Fruit fly (Drosophila melanogaster) whole organism, embryonic: ENCODE measurements around the gene Hr78.

Experiments
- Abd-B ChIP-seq: fragments of 200-800 bp; sonication (Bioruptor generic); optimal IDR thresholded peaks from 2 replicates; lab custom pipeline; 2018; ENCODE audit warnings: missing biosample characterization, mild to moderate bottlenecking, missing genetic modification characterization, moderate library complexity
- Atf3 ChIP-seq: fragments of 200-800 bp; sonication (Bioruptor generic); optimal IDR thresholded peaks from 3 replicates; lab custom pipeline; 2016; ENCODE audit warnings: missing biosample characterization, missing genetic modification characterization
- B-H2 ChIP-seq: fragments of 200-800 bp; sonication (Bioruptor generic); optimal IDR thresholded peaks from 2 replicates; lab custom pipeline; 2018; ENCODE audit warnings: missing biosample characterization, mild to moderate bottlenecking, missing genetic modification characterization
- CG10209 ChIP-seq: fragments of 200-800 bp; sonication (Bioruptor generic); optimal IDR thresholded peaks from 3 replicates; lab custom pipeline; 2017; ENCODE audit warnings: missing biosample characterization, mild to moderate bottlenecking, missing genetic modification characterization, missing genetic modification reagents
- CG1024 ChIP-seq: fragments of 200-800 bp; sonication (Bioruptor generic); IDR thresholded peaks from 2 replicates; pipeline ENCODE4 v1.3.6; 2022; ENCODE audit warnings: missing biosample characterization, missing genetic modification characterization
- CG12769 ChIP-seq: fragments of 200-800 bp; sonication (Bioruptor generic); optimal IDR thresholded peaks from 2 replicates; lab custom pipeline; 2019; ENCODE audit warnings: missing biosample characterization, mild to moderate bottlenecking, missing genetic modification characterization, moderate library complexity
- CG13296 ChIP-seq: fragments of 200-800 bp; sonication (Bioruptor generic); optimal IDR thresholded peaks from 3 replicates; lab custom pipeline; 2018; ENCODE audit warnings: missing biosample characterization, mild to moderate bottlenecking, missing genetic modification characterization
- CG13894 ChIP-seq: fragments of 200-800 bp; sonication (Bioruptor generic); optimal IDR thresholded peaks from 3 replicates; lab custom pipeline; 2018; ENCODE audit warnings: missing biosample characterization, mild to moderate bottlenecking, missing genetic modification characterization, moderate library complexity
- CG16813 ChIP-seq: fragments of 200-800 bp; sonication (Bioruptor generic); IDR thresholded peaks from 3 replicates; pipeline ENCODE4 v1.3.6; 2022; ENCODE audit warnings: missing biosample characterization, missing genetic modification characterization; ENCODE audit not compliant: partially characterized antibody
- CG18599 ChIP-seq: fragments of 200-800 bp; sonication (Bioruptor generic); optimal IDR thresholded peaks from 3 replicates; lab custom pipeline; 2017; ENCODE audit warnings: missing biosample characterization, missing genetic modification characterization, mild to moderate bottlenecking, moderate library complexity, missing genetic modification reagents
- CG2199 ChIP-seq: fragments of 200-800 bp; sonication (Bioruptor generic); IDR thresholded peaks from 3 replicates; pipeline ENCODE4 v1.3.6; 2022; ENCODE audit warnings: missing biosample characterization, missing genetic modification characterization
- CG30020 ChIP-seq: fragments of 200-800 bp; optimal IDR thresholded peaks from 2 replicates; lab custom pipeline; 2019; ENCODE audit warnings: missing biosample characterization, mild to moderate bottlenecking, missing genetic modification characterization, moderate library complexity
- CG30403 ChIP-seq: fragments of 200-800 bp; sonication (Bioruptor generic); optimal IDR thresholded peaks from 3 replicates; lab custom pipeline; 2016; ENCODE audit warnings: missing biosample characterization, missing genetic modification characterization
- CG31388 ChIP-seq: fragments of 200-800 bp; sonication (Bioruptor generic); optimal IDR thresholded peaks from 2 replicates; lab custom pipeline; 2016; ENCODE audit warnings: missing biosample characterization, missing genetic modification characterization
- CG31441 ChIP-seq: fragments of 200-800 bp; sonication (Bioruptor generic); IDR thresholded peaks from 2 replicates; pipeline ENCODE4 v1.3.6; 2022; ENCODE audit warnings: missing biosample characterization, missing genetic modification characterization
- CG42726 ChIP-seq: fragments of 200-800 bp; sonication (Bioruptor generic); IDR thresholded peaks from 2 replicates; pipeline ENCODE4 v1.3.6; 2022; ENCODE audit warnings: missing biosample characterization, missing genetic modification characterization; ENCODE audit not compliant: partially characterized antibody
- CG43689 ChIP-seq: fragments of 200-800 bp; sonication (Bioruptor generic); IDR thresholded peaks from 2 replicates; pipeline ENCODE4 v1.3.6; 2022; ENCODE audit warnings: missing biosample characterization, missing genetic modification characterization
- CG4730 ChIP-seq: fragments of 200-800 bp; sonication (Bioruptor generic); IDR thresholded peaks from 2 replicates; pipeline ENCODE4 v1.3.6; 2022; ENCODE audit warnings: missing biosample characterization, missing genetic modification characterization
- CG8359 ChIP-seq: fragments of 200-800 bp; sonication (Bioruptor generic); optimal IDR thresholded peaks from 2 replicates; lab custom pipeline; 2017; ENCODE audit warnings: missing biosample characterization, mild to moderate bottlenecking, missing genetic modification characterization, borderline replicate concordance
- Dad ChIP-seq: fragments of 200-800 bp; sonication (Bioruptor generic); optimal IDR thresholded peaks from 3 replicates; lab custom pipeline; 2016; ENCODE audit warnings: missing biosample characterization, missing genetic modification characterization
- Dref ChIP-seq: fragments of 200-800 bp; sonication (Bioruptor generic); IDR thresholded peaks from 2 replicates; pipeline ENCODE4 v1.3.6; 2022; ENCODE audit warnings: missing biosample characterization, missing genetic modification characterization
- Gug ChIP-seq: fragments of 200-800 bp; sonication (Bioruptor generic); IDR thresholded peaks from 4 replicates; pipeline ENCODE4 v1.3.6; 2022; ENCODE audit warnings: missing biosample characterization, missing genetic modification characterization
- Hand ChIP-seq: fragments of 200-800 bp; sonication (Bioruptor generic); optimal IDR thresholded peaks from 2 replicates; lab custom pipeline; 2017; ENCODE audit warnings: mild to moderate bottlenecking, missing biosample characterization, missing genetic modification reagents, missing genetic modification characterization
- Hr3 ChIP-seq: fragments of 200-800 bp; sonication (Bioruptor generic); optimal IDR thresholded peaks from 3 replicates; lab custom pipeline; 2016; ENCODE audit warnings: missing biosample characterization, missing genetic modification characterization
- NK7.1 ChIP-seq: fragments of 200-800 bp; sonication (Bioruptor generic); optimal IDR thresholded peaks from 3 replicates; lab custom pipeline; 2016; ENCODE audit warnings: missing biosample characterization, missing genetic modification characterization
- Nf-YA ChIP-seq: fragments of 200-800 bp; sonication (Bioruptor generic); IDR thresholded peaks from 2 replicates; pipeline ENCODE4 v1.3.6; 2022; ENCODE audit warnings: missing biosample characterization, missing genetic modification characterization
- PHDP ChIP-seq: fragments of 200-800 bp; sonication (Bioruptor generic); optimal IDR thresholded peaks from 3 replicates; lab custom pipeline; 2018; ENCODE audit warnings: missing biosample characterization, mild to moderate bottlenecking, missing genetic modification characterization, moderate library complexity
- bab2 ChIP-seq: fragments of 200-800 bp; sonication (Bioruptor generic); optimal IDR thresholded peaks from 2 replicates; lab custom pipeline; 2016; ENCODE audit warnings: missing biosample characterization, missing genetic modification characterization
- cas ChIP-seq: fragments of 200-800 bp; sonication (Bioruptor generic); IDR thresholded peaks from 2 replicates; pipeline ENCODE4 v1.3.6; 2022; ENCODE audit warnings: missing biosample characterization, missing genetic modification characterization
- chinmo ChIP-seq: fragments of 200-800 bp; sonication (Bioruptor generic); IDR thresholded peaks from 4 replicates; pipeline ENCODE4 v1.3.6; 2022; ENCODE audit warnings: missing biosample characterization, missing genetic modification characterization; ENCODE audit not compliant: partially characterized antibody
- chm ChIP-seq: fragments of 200-800 bp; sonication (Bioruptor generic); IDR thresholded peaks from 2 replicates; pipeline ENCODE4 v1.3.6; 2022; ENCODE audit warnings: missing biosample characterization, missing genetic modification characterization
- croc ChIP-seq: fragments of 200-800 bp; sonication (Bioruptor generic); conservative IDR thresholded peaks from 3 replicates; pipeline ENCODE4 v1.3.6; 2022; ENCODE audit warnings: missing biosample characterization, missing genetic modification characterization
- dan ChIP-seq: fragments of 200-800 bp; sonication (Bioruptor generic); IDR thresholded peaks from 2 replicates; pipeline ENCODE4 v1.3.6; 2022; ENCODE audit warnings: missing biosample characterization, missing genetic modification characterization
- ewg ChIP-seq: fragments of 200-800 bp; sonication (Bioruptor generic); optimal IDR thresholded peaks from 3 replicates; lab custom pipeline; 2017; ENCODE audit warnings: mild to moderate bottlenecking, missing biosample characterization, missing genetic modification reagents, missing genetic modification characterization
- gcm2 ChIP-seq: fragments of 200-800 bp; sonication (Bioruptor generic); optimal IDR thresholded peaks from 2 replicates; lab custom pipeline; 2016; ENCODE audit warnings: missing biosample characterization, missing genetic modification characterization
- hth ChIP-seq: fragments of >200 bp; optimal IDR thresholded peaks from 2 replicates; lab custom pipeline; 2017; ENCODE audit warnings: inconsistent platforms
- ind ChIP-seq: fragments of 200-800 bp; sonication (Bioruptor generic); optimal IDR thresholded peaks from 3 replicates; lab custom pipeline; 2016; ENCODE audit warnings: missing biosample characterization, missing genetic modification characterization
- inv ChIP-seq: fragments of 200-800 bp; sonication (Bioruptor generic); IDR thresholded peaks from 2 replicates; pipeline ENCODE4 v1.3.6; 2022; ENCODE audit warnings: missing biosample characterization, missing genetic modification characterization; ENCODE audit not compliant: partially characterized antibody
- jigr1 ChIP-seq: fragments of 200-800 bp; sonication (Bioruptor generic); IDR thresholded peaks from 3 replicates; pipeline ENCODE4 v1.3.6; 2022; ENCODE audit warnings: missing biosample characterization, missing genetic modification characterization
- jing ChIP-seq: fragments of 200-800 bp; sonication (Bioruptor generic); optimal IDR thresholded peaks from 2 replicates; lab custom pipeline; 2018; ENCODE audit warnings: missing biosample characterization, mild to moderate bottlenecking, missing genetic modification characterization
- lbe ChIP-seq: fragments of 200-800 bp; sonication (Bioruptor generic); optimal IDR thresholded peaks from 2 replicates; lab custom pipeline; 2016; ENCODE audit warnings: missing biosample characterization, mild to moderate bottlenecking, missing genetic modification characterization
- luna ChIP-seq: fragments of 200-800 bp; sonication (Bioruptor generic); optimal IDR thresholded peaks from 2 replicates; lab custom pipeline; 2016; ENCODE audit warnings: missing biosample characterization, missing genetic modification characterization
- nerfin-2 ChIP-seq: fragments of 200-800 bp; sonication (Bioruptor generic); IDR thresholded peaks from 2 replicates; pipeline ENCODE4 v1.3.6; 2022; ENCODE audit warnings: missing biosample characterization, missing genetic modification characterization; ENCODE audit not compliant: partially characterized antibody
- org-1 ChIP-seq: fragments of 200-800 bp; sonication (Bioruptor generic); optimal IDR thresholded peaks from 2 replicates; lab custom pipeline; 2017; ENCODE audit warnings: missing biosample characterization, missing genetic modification characterization
- pfk ChIP-seq: fragments of 200-800 bp; sonication (Bioruptor generic); optimal IDR thresholded peaks from 2 replicates; lab custom pipeline; 2018; ENCODE audit warnings: missing biosample characterization, mild to moderate bottlenecking, missing genetic modification characterization, moderate library complexity
- row ChIP-seq: fragments of 200-800 bp; sonication (Bioruptor generic); IDR thresholded peaks from 3 replicates; pipeline ENCODE4 v1.3.6; 2022; ENCODE audit warnings: missing biosample characterization, missing genetic modification characterization
- trem ChIP-seq: fragments of 200-800 bp; optimal IDR thresholded peaks from 3 replicates; lab custom pipeline; 2019; ENCODE audit warnings: missing biosample characterization, mild to moderate bottlenecking, missing genetic modification characterization, moderate library complexity
- tup ChIP-seq: fragments of 200-800 bp; sonication (Bioruptor generic); optimal IDR thresholded peaks from 2 replicates; lab custom pipeline; 2016; ENCODE audit warnings: missing biosample characterization, mild to moderate bottlenecking, missing genetic modification characterization, moderate library complexity
- wor ChIP-seq: fragments of 200-800 bp; sonication (Bioruptor generic); IDR thresholded peaks from 2 replicates; pipeline ENCODE4 v1.3.6; 2022; ENCODE audit warnings: missing biosample characterization, missing genetic modification characterization
- z ChIP-seq: fragments of 200-800 bp; sonication (Bioruptor generic); IDR thresholded peaks from 3 replicates; pipeline ENCODE4 v1.3.6; 2022; ENCODE audit warnings: missing biosample characterization, missing genetic modification characterization

Hr78 gene

DNA sequence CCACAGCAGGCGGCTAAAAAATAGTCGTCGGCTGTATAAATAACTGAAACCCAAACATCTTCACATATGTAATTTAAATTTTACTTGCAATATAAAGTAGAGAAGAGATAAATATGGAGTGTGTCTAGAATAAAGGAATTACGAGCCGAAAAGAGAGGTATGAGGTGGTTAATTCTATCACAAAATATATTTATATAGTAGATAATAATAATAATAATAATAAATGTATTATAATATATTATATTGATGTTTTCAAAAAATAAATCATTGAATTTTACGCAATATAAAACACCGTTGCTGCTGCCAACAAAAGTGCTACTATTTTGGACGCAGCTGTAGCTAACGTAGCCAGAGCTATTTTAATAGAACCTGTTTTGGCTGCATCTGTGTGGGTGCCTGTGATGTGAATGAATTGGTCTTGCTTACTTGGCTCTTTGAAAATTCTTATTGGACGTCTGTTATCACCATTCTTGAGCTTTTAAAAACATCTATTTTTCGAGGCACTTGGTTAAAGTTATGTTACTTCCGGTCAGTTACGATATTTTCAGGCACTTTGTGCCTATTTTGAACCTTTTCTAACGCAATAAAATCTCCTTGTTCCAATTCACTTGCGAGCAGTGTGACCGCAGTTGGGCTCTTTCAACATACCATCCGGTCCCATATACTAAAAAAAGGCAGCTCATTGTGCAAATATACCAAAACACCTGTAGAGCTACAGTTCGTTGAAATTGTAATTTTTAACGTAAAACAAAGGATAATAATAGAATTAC lies at the start of gene Hr78 (continued):
- TF ChIP-seq CG8359 (GFP tag; lab: Kevin White, UChicago) (peak; percentile 71), CG2199 (GFP tag; lab: Robert Waterston, UW) (no peak), ind (peak; percentile 77), chm (GFP tag; lab: Robert Waterston, UW) (0 out of 2 replicates have a peak, but pooled peaks have one; percentile 29), CG30403 (peak; percentile 55), inv (no peak), ewg (GFP tag; lab: Kevin White, UChicago) (peak; percentile 46), trem (tag; lab: Kevin White, UChicago) (peak; percentile 78), gcm2 (GFP tag; lab: Kevin White, UChicago) (no peak), CG10209 (peak; percentile 88), B-H2 (GFP tag; lab: Kevin White, UChicago) (peak; percentile 68), z (no peak), pfk (GFP tag; lab: Kevin White, UChicago) (no peak), org-1 (GFP tag; lab: Kevin White, UChicago) (peak; percentile 64), NK7.1 (GFP tag; lab: Kevin White, UChicago) (no peak), CG43689 (GFP tag; lab: Robert Waterston, UW) (no peak), Atf3 (GFP tag; lab: Kevin White, UChicago) (no peak), chinmo (GFP tag; lab: Robert Waterston, UW) (no peak), nerfin-2 (GFP tag; lab: Robert Waterston, UW) (no peak), jing (no peak), hth (no peak), Dad (GFP tag; lab: Kevin White, UChicago) (no peak), Hand (GFP tag; lab: Kevin White, UChicago) (peak; percentile 86), Hr3 (GFP tag; lab: Kevin White, UChicago) (peak; percentile 69), CG18599 (GFP tag; lab: Kevin White, UChicago) (peak; percentile 89), lbe (GFP tag; lab: Kevin White, UChicago) (peak; percentile 67), Abd-B (GFP tag; lab: Kevin White, UChicago) (peak; percentile 69), croc (peak; percentile 70), Nf-YA (no peak), bab2 (GFP tag; lab: Kevin White, UChicago) (no peak), tup (GFP tag; lab: Kevin White, UChicago) (no peak), CG16813 (GFP tag; lab: Robert Waterston, UW) (no peak), Dref (GFP tag; lab: Robert Waterston, UW) (no peak), wor (no peak), jigr1 (GFP tag; lab: Robert Waterston, UW) (no peak), Gug (GFP tag; lab: Robert Waterston, UW) (peak; percentile 49; the same call in 2 of the 4 replicates), CG13894 (tag; lab: Kevin White, UChicago) (no peak), cas (GFP tag; lab: Robert Waterston, UW) (no peak), luna (no peak), CG31441 (GFP tag; lab: Robert Waterston, UW) (peak; percentile 89), row (GFP tag; lab: Robert Waterston, UW) (peak; percentile 61), CG42726 (peak; percentile 46; the same call in 1 of the 2 replicates), CG1024 (GFP tag; lab: Robert Waterston, UW) (peak; percentile 38; the same call in 1 of the 2 replicates), CG30020 (tag; lab: Kevin White, UChicago) (peak; percentile 50), dan (GFP tag; lab: Robert Waterston, UW) (no peak), CG4730 (GFP tag; lab: Robert Waterston, UW) (no peak), CG12769 (no peak), CG13296 (peak; percentile 92), PHDP (tag; lab: Kevin White, UChicago) (peak; percentile 89), CG31388 (GFP tag; lab: Kevin White, UChicago) (peak; percentile 14)
